Fruit fly (Drosophila melanogaster) whole organism, embryonic: ENCODE data around the gene Tig.

Experiments
- Adf1 ChIP-seq: fragments of 200-800 bp; sonication (Bioruptor generic); IDR thresholded peaks from 2 replicates; pipeline ENCODE4 v1.3.6; 2022; ENCODE audit warnings: missing biosample characterization, missing genetic modification characterization
- BtbVII ChIP-seq: fragments of 200-800 bp; sonication (Bioruptor generic); optimal IDR thresholded peaks from 3 replicates; lab custom pipeline; 2017; ENCODE audit warnings: missing biosample characterization, mild to moderate bottlenecking, missing genetic modification characterization
- CG11093 ChIP-seq: fragments of 200-800 bp; sonication (Bioruptor generic); IDR thresholded peaks from 3 replicates; pipeline ENCODE4 v1.3.6; 2022; ENCODE audit warnings: missing biosample characterization, missing genetic modification characterization
- CG12391 ChIP-seq: fragments of 200-800 bp; sonication (Bioruptor generic); optimal IDR thresholded peaks from 3 replicates; lab custom pipeline; 2018; ENCODE audit warnings: missing biosample characterization, mild to moderate bottlenecking, missing genetic modification characterization, moderate library complexity
- CG12659 ChIP-seq: fragments of 200-800 bp; sonication (Bioruptor generic); optimal IDR thresholded peaks from 3 replicates; lab custom pipeline; 2017; ENCODE audit warnings: mild to moderate bottlenecking, missing biosample characterization, missing genetic modification reagents, missing genetic modification characterization
- CG12942 ChIP-seq: fragments of 200-800 bp; sonication (Bioruptor generic); optimal IDR thresholded peaks from 3 replicates; lab custom pipeline; 2016; ENCODE audit warnings: missing biosample characterization, missing genetic modification characterization
- CG15696 ChIP-seq: fragments of 200-800 bp; sonication (Bioruptor generic); optimal IDR thresholded peaks from 2 replicates; lab custom pipeline; 2019; ENCODE audit warnings: missing biosample characterization, mild to moderate bottlenecking, missing genetic modification characterization, moderate library complexity
- CG16779 ChIP-seq: fragments of 200-800 bp; sonication (Bioruptor generic); IDR thresholded peaks from 2 replicates; pipeline ENCODE4 v1.3.6; 2022; ENCODE audit warnings: missing biosample characterization, missing genetic modification characterization
- CG16813 ChIP-seq: fragments of 200-800 bp; sonication (Bioruptor generic); IDR thresholded peaks from 3 replicates; pipeline ENCODE4 v1.3.6; 2022; ENCODE audit warnings: missing biosample characterization, missing genetic modification characterization; ENCODE audit not compliant: partially characterized antibody
- CG17361 ChIP-seq: fragments of 200-800 bp; sonication (Bioruptor generic); IDR thresholded peaks from 3 replicates; pipeline ENCODE4 v1.3.6; 2022; ENCODE audit warnings: missing biosample characterization, missing genetic modification characterization
- CG17802 ChIP-seq: fragments of 200-800 bp; sonication (Bioruptor generic); optimal IDR thresholded peaks from 2 replicates; lab custom pipeline; 2018; ENCODE audit warnings: missing biosample characterization, mild to moderate bottlenecking, missing genetic modification characterization, moderate library complexity
- CG17829 ChIP-seq: fragments of 200-800 bp; optimal IDR thresholded peaks from 2 replicates; lab custom pipeline; 2019; ENCODE audit warnings: missing biosample characterization, mild to moderate bottlenecking, missing genetic modification characterization, moderate library complexity
- CG18764 ChIP-seq: fragments of 200-800 bp; sonication (Bioruptor generic); optimal IDR thresholded peaks from 3 replicates; lab custom pipeline; 2016; ENCODE audit warnings: missing biosample characterization, missing genetic modification characterization
- CG2129 ChIP-seq: fragments of 200-800 bp; sonication (Bioruptor generic); IDR thresholded peaks from 2 replicates; pipeline ENCODE4 v1.3.6; 2022; ENCODE audit warnings: missing biosample characterization, missing genetic modification characterization; ENCODE audit not compliant: partially characterized antibody
- CG2875 ChIP-seq: fragments of 200-800 bp; sonication (Bioruptor generic); optimal IDR thresholded peaks from 2 replicates; lab custom pipeline; 2017; ENCODE audit warnings: missing biosample characterization, mild to moderate bottlenecking, missing genetic modification characterization, missing genetic modification reagents
- CG30020 ChIP-seq: fragments of 200-800 bp; optimal IDR thresholded peaks from 2 replicates; lab custom pipeline; 2019; ENCODE audit warnings: missing biosample characterization, mild to moderate bottlenecking, missing genetic modification characterization, moderate library complexity
- CG3838 ChIP-seq: fragments of 200-800 bp; sonication (Bioruptor generic); optimal IDR thresholded peaks from 3 replicates; lab custom pipeline; 2016; ENCODE audit warnings: missing biosample characterization, missing genetic modification characterization
- CG6683 ChIP-seq: fragments of 200-800 bp; sonication (Bioruptor generic); optimal IDR thresholded peaks from 2 replicates; lab custom pipeline; 2017; ENCODE audit warnings: missing biosample characterization, mild to moderate bottlenecking, missing genetic modification characterization, missing genetic modification reagents
- CG6765 ChIP-seq: fragments of 200-800 bp; sonication (Bioruptor generic); optimal IDR thresholded peaks from 3 replicates; lab custom pipeline; 2017; ENCODE audit warnings: missing biosample characterization, mild to moderate bottlenecking, missing genetic modification characterization
- CG7928 ChIP-seq: fragments of 200-800 bp; sonication (Bioruptor generic); optimal IDR thresholded peaks from 2 replicates; lab custom pipeline; 2017; ENCODE audit warnings: missing biosample characterization, mild to moderate bottlenecking, missing genetic modification characterization
- CG8089 ChIP-seq: fragments of 200-800 bp; sonication (Bioruptor generic); optimal IDR thresholded peaks from 3 replicates; lab custom pipeline; 2016; ENCODE audit warnings: missing biosample characterization, missing genetic modification characterization
- CG8478 ChIP-seq: fragments of >200 bp; optimal IDR thresholded peaks from 2 replicates; lab custom pipeline; 2018
- CTCF ChIP-seq: fragments of 200-800 bp; sonication (Bioruptor generic); optimal IDR thresholded peaks from 2 replicates; lab custom pipeline; 2017; ENCODE audit warnings: missing biosample characterization, mild to moderate bottlenecking, missing genetic modification characterization, moderate library complexity
- D19A ChIP-seq: fragments of 200-800 bp; optimal IDR thresholded peaks from 3 replicates; lab custom pipeline; 2019; ENCODE audit warnings: missing biosample characterization, mild to moderate bottlenecking, missing genetic modification characterization, moderate library complexity
- Dek ChIP-seq: fragments of 200-800 bp; sonication (Bioruptor generic); optimal IDR thresholded peaks from 3 replicates; lab custom pipeline; 2019; ENCODE audit warnings: missing biosample characterization, mild to moderate bottlenecking, missing genetic modification characterization, moderate library complexity
- Dip2 ChIP-seq: fragments of 200-800 bp; sonication (Bioruptor generic); IDR thresholded peaks from 2 replicates; pipeline ENCODE4 v1.3.6; 2022; ENCODE audit warnings: missing biosample characterization, missing genetic modification characterization
- Hand ChIP-seq: fragments of 200-800 bp; sonication (Bioruptor generic); optimal IDR thresholded peaks from 2 replicates; lab custom pipeline; 2017; ENCODE audit warnings: mild to moderate bottlenecking, missing biosample characterization, missing genetic modification reagents, missing genetic modification characterization
- Hmr ChIP-seq: fragments of 200-800 bp; sonication (Bioruptor generic); optimal IDR thresholded peaks from 3 replicates; lab custom pipeline; 2017; ENCODE audit warnings: mild to moderate bottlenecking, missing biosample characterization, missing genetic modification reagents, missing genetic modification characterization
- Hsf ChIP-seq: fragments of 200-800 bp; sonication (Bioruptor generic); optimal IDR thresholded peaks from 3 replicates; lab custom pipeline; 2016; ENCODE audit warnings: missing biosample characterization, missing genetic modification characterization
- Jarid2 ChIP-seq: fragments of 200-800 bp; sonication (Bioruptor generic); optimal IDR thresholded peaks from 3 replicates; lab custom pipeline; 2017; ENCODE audit warnings: mild to moderate bottlenecking, missing biosample characterization, missing genetic modification reagents, missing genetic modification characterization
- Oaz ChIP-seq: fragments of 200-800 bp; sonication (Bioruptor generic); IDR thresholded peaks from 2 replicates; pipeline ENCODE4 v1.3.6; 2022; ENCODE audit warnings: missing biosample characterization, missing genetic modification characterization
- PHDP ChIP-seq: fragments of 200-800 bp; sonication (Bioruptor generic); optimal IDR thresholded peaks from 3 replicates; lab custom pipeline; 2018; ENCODE audit warnings: missing biosample characterization, mild to moderate bottlenecking, missing genetic modification characterization, moderate library complexity
- ac ChIP-seq: fragments of 200-800 bp; sonication (Bioruptor generic); optimal IDR thresholded peaks from 3 replicates; lab custom pipeline; 2017; ENCODE audit warnings: missing biosample characterization, mild to moderate bottlenecking, missing genetic modification characterization
- amos ChIP-seq: fragments of 200-800 bp; sonication (Bioruptor generic); IDR thresholded peaks from 2 replicates; pipeline ENCODE4 v1.3.6; 2022; ENCODE audit warnings: missing biosample characterization, missing genetic modification characterization; ENCODE audit not compliant: partially characterized antibody
- bab2 ChIP-seq: fragments of 200-800 bp; sonication (Bioruptor generic); optimal IDR thresholded peaks from 2 replicates; lab custom pipeline; 2016; ENCODE audit warnings: missing biosample characterization, missing genetic modification characterization
- bowl ChIP-seq: fragments of 200-800 bp; sonication (Bioruptor generic); IDR thresholded peaks from 2 replicates; pipeline ENCODE4 v1.3.6; 2022; ENCODE audit warnings: missing biosample characterization, missing genetic modification characterization
- corto ChIP-seq: fragments of 200-800 bp; sonication (Bioruptor generic); optimal IDR thresholded peaks from 2 replicates; lab custom pipeline; 2016; ENCODE audit warnings: missing biosample characterization, mild to moderate bottlenecking, missing genetic modification characterization, moderate library complexity
- dati ChIP-seq: fragments of 200-800 bp; sonication (Bioruptor generic); IDR thresholded peaks from 2 replicates; pipeline ENCODE4 v1.3.6; 2022; ENCODE audit warnings: missing biosample characterization, missing genetic modification characterization
- dm ChIP-seq: fragments of 200-800 bp; sonication (Bioruptor generic); optimal IDR thresholded peaks from 3 replicates; lab custom pipeline; 2016; ENCODE audit warnings: missing biosample characterization, missing genetic modification characterization
- dmrt99B ChIP-seq: fragments of 200-800 bp; sonication (Bioruptor generic); optimal IDR thresholded peaks from 2 replicates; lab custom pipeline; 2018; ENCODE audit warnings: missing biosample characterization, mild to moderate bottlenecking, missing genetic modification characterization, moderate library complexity
- dpn ChIP-seq, 2 experiments: fragments of 200-800 bp; sonication (Bioruptor generic); optimal IDR thresholded peaks; 3 replicates each; lab custom pipeline; 2016; ENCODE audit warnings: missing biosample characterization in 2 of 2, missing genetic modification characterization in 2 of 2
- eyg ChIP-seq: fragments of 200-800 bp; sonication (Bioruptor generic); optimal IDR thresholded peaks from 3 replicates; lab custom pipeline; 2016; ENCODE audit warnings: missing biosample characterization, missing genetic modification characterization
- gce ChIP-seq: fragments of 200-800 bp; sonication (Bioruptor generic); IDR thresholded peaks from 3 replicates; pipeline ENCODE4 v1.3.6; 2022; ENCODE audit warnings: missing biosample characterization, missing genetic modification characterization
- gem ChIP-seq: fragments of 200-800 bp; sonication (Bioruptor generic); optimal IDR thresholded peaks from 2 replicates; lab custom pipeline; 2019; ENCODE audit warnings: missing biosample characterization, mild to moderate bottlenecking, missing genetic modification characterization, moderate library complexity
- kah ChIP-seq: fragments of 200-800 bp; sonication (Bioruptor generic); optimal IDR thresholded peaks from 2 replicates; lab custom pipeline; 2018; ENCODE audit warnings: missing biosample characterization, mild to moderate bottlenecking, missing genetic modification characterization
- lola ChIP-seq, 3 experiments: fragments of >200 bp in 2 of 3; fragments of 200-800 bp in 1 of 3; sonication (Bioruptor generic) in 1 of 3; optimal IDR thresholded peaks; 2 replicates each; lab custom pipeline; 2017 to 2019; ENCODE audit warnings: missing biosample characterization in 3 of 3, missing genetic modification characterization in 3 of 3, mild to moderate bottlenecking in 1 of 3, moderate library complexity in 1 of 3
- oc ChIP-seq: fragments of 200-800 bp; sonication (Bioruptor generic); optimal IDR thresholded peaks from 2 replicates; lab custom pipeline; 2018; ENCODE audit warnings: missing biosample characterization, mild to moderate bottlenecking, missing genetic modification characterization, moderate library complexity
- org-1 ChIP-seq: fragments of 200-800 bp; sonication (Bioruptor generic); optimal IDR thresholded peaks from 2 replicates; lab custom pipeline; 2017; ENCODE audit warnings: missing biosample characterization, missing genetic modification characterization
- sd ChIP-seq: fragments of 200-800 bp; sonication (Bioruptor generic); optimal IDR thresholded peaks from 3 replicates; lab custom pipeline; 2018; ENCODE audit warnings: missing biosample characterization, mild to moderate bottlenecking, missing genetic modification characterization, moderate library complexity
- sens-2 ChIP-seq: fragments of 200-800 bp; sonication (Bioruptor generic); IDR thresholded peaks from 2 replicates; pipeline ENCODE4 v1.3.6; 2022; ENCODE audit warnings: missing biosample characterization, missing genetic modification characterization
- slbo ChIP-seq: fragments of 200-800 bp; sonication (Bioruptor generic); IDR thresholded peaks from 2 replicates; pipeline ENCODE4 v1.3.6; 2022; ENCODE audit warnings: missing biosample characterization, missing genetic modification characterization
- ttk ChIP-seq: fragments of 200-800 bp; sonication (Bioruptor generic); IDR thresholded peaks from 2 replicates; pipeline ENCODE4 v2.1.2; 2022; ENCODE audit warnings: missing biosample characterization, missing genetic modification characterization

Tig gene

dm6 chr2L:6448334-6448703, 25.2 kb upstream of the Tig start, which contains the start of gene Acox3 (continued):
- TF ChIP-seq amos (no peak), CG7928 (GFP tag; lab: Kevin White, UChicago) (peak; percentile 94), sens-2 (GFP tag; lab: Robert Waterston, UW) (no peak), CG6683 (GFP tag; lab: Kevin White, UChicago) (no peak), CG17829 (tag; lab: Kevin White, UChicago) (peak; percentile 27), lola (GFP tag; optimal IDR thresholded peaks at IDR 0.05; lab: Kevin White, UChicago) (no peak), CG17361 (GFP tag; lab: Robert Waterston, UW) (0 out of 3 replicates have a peak, but pooled peaks have one; percentile 24), CG16813 (GFP tag; lab: Robert Waterston, UW) (no peak), CG12659 (GFP tag; lab: Kevin White, UChicago) (no peak), CG12942 (GFP tag; lab: Kevin White, UChicago) (no peak), Hmr (GFP tag; lab: Kevin White, UChicago) (no peak), eyg (GFP tag; lab: Kevin White, UChicago) (no peak), dm (GFP tag; lab: Kevin White, UChicago) (no peak), CTCF (peak; percentile 35), gce (GFP tag; lab: Robert Waterston, UW) (no peak), CG11093 (GFP tag; lab: Robert Waterston, UW) (no peak), PHDP (tag; lab: Kevin White, UChicago) (no peak), Adf1 (GFP tag; lab: Robert Waterston, UW) (no peak), CG2129 (no peak), CG12391 (tag; lab: Kevin White, UChicago) (peak; percentile 51), BtbVII (no peak), dmrt99B (tag; lab: Kevin White, UChicago) (no peak), CG6765 (GFP tag; lab: Kevin White, UChicago) (no peak), D19A (peak; percentile 7), CG3838 (GFP tag; lab: Kevin White, UChicago) (no peak), dati (GFP tag; lab: Robert Waterston, UW) (no peak), slbo (GFP tag; lab: Robert Waterston, UW) (no peak), Hsf (no peak), kah (GFP tag; lab: Kevin White, UChicago) (no peak), org-1 (no peak), sd (tag; lab: Kevin White, UChicago) (no peak), CG16779 (GFP tag; lab: Robert Waterston, UW) (no peak), Jarid2 (GFP tag; lab: Kevin White, UChicago) (no peak), CG2875 (no peak), bowl (no peak), Oaz (no peak), CG17802 (tag; lab: Kevin White, UChicago) (no peak), CG15696 (tag; lab: Kevin White, UChicago) (no peak), Hand (GFP tag; lab: Kevin White, UChicago) (no peak), Dek (tag; lab: Kevin White, UChicago) (peak; percentile 17), corto (GFP tag; lab: Kevin White, UChicago) (no peak), CG30020 (peak; percentile 1), Dip2 (GFP tag; lab: Robert Waterston, UW) (no peak), dpn (GFP tag; optimal IDR thresholded peaks at IDR 0.05; lab: Kevin White, UChicago) (no peak), oc (tag; lab: Kevin White, UChicago) (no peak), CG8089 (no peak), ac (GFP tag; lab: Kevin White, UChicago) (no peak), ttk (GFP tag; lab: Robert Waterston, UW) (no peak), bab2 (GFP tag; lab: Kevin White, UChicago) (no peak), CG8478 (lab: Kevin White, UChicago) (no peak), gem (no peak), CG18764 (GFP tag; lab: Kevin White, UChicago) (no peak)
